Fruit fly (Drosophila melanogaster) Kc167 (cell line): ENCODE measurements around the gene mxc.

Experiments used
- Myc ChIP-seq: fragments of >200 bp; optimal IDR thresholded peaks from 2 replicates; lab custom pipeline; 2017; ENCODE audit warnings: missing external identifiers
- Sin3A ChIP-seq: fragments of >200 bp; optimal IDR thresholded peaks from 2 replicates; lab custom pipeline; 2018; ENCODE audit warnings: missing external identifiers
- h ChIP-seq: fragments of >200 bp; optimal IDR thresholded peaks from 3 replicates; lab custom pipeline; 2018; ENCODE audit warnings: missing external identifiers
- psq ChIP-seq: fragments of >200 bp; optimal IDR thresholded peaks from 2 replicates; lab custom pipeline; 2017; ENCODE audit warnings: missing external identifiers

DNA sequence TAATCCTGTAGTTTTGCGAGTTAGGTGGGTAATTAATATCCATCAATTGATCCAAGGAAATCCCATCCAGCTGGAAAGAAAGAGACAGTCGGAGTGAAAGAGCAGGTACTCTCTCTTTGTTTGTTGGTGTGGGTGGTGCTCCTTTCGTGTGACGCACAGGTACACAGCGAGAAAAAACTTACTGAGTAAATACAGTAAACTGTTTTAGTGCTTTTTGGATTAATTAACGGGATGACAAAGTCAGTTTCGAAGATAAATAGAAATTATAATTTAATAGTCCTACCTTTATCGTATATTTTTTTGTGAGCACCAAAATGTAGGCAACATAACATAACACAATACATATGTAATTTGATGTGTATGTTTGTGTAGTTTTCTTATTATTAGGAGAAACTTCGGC is 4.8 kb upstream of the mxc start:
- TF ChIP-seq h (lab: Kevin White, UChicago) (no peak), psq (lab: Kevin White, UChicago) (no peak), Myc (no peak), Sin3A (lab: Kevin White, UChicago) (no peak)
